Worm (Caenorhabditis elegans) whole organism, young adult: ENCODE data around the gene rab-7.

Experiments
- B0019.2 ChIP-seq: fragments of 200-800 bp; sonication (Bioruptor generic); conservative IDR thresholded peaks from 2 replicates; pipeline ENCODE4 v1.3.6; 2022; ENCODE audit warnings: missing genetic modification reagents, missing genetic modification characterization, missing compliant biosample characterization
- B0336.3 ChIP-seq: fragments of 200-800 bp; sonication (Bioruptor generic); IDR thresholded peaks from 2 replicates; pipeline ENCODE4 v1.3.6; 2022; ENCODE audit warnings: missing genetic modification characterization, missing compliant biosample characterization
- C17E4.6 ChIP-seq: fragments of 200-800 bp; sonication (Bioruptor generic); IDR thresholded peaks from 2 replicates; pipeline ENCODE4 v1.3.6; 2022; ENCODE audit warnings: missing genetic modification reagents, missing genetic modification characterization, missing compliant biosample characterization
- F10E7.11 ChIP-seq: sonication (generic microtip); optimal IDR thresholded peaks from 2 replicates; lab custom pipeline; 2017; ENCODE audit warnings: mild to moderate bottlenecking, missing genetic modification characterization, moderate library complexity, missing compliant biosample characterization
- F23B12.7 ChIP-seq: sonication (generic microtip); optimal IDR thresholded peaks from 2 replicates; lab custom pipeline; 2017; ENCODE audit warnings: missing genetic modification characterization, mild to moderate bottlenecking, missing compliant biosample characterization, antibody characterized with exemption, moderate library complexity; ENCODE audit not compliant: insufficient read depth
- F37B4.10 ChIP-seq: fragments of 200-800 bp; sonication (Bioruptor generic); IDR thresholded peaks from 2 replicates; pipeline ENCODE4 v1.3.6; 2022; ENCODE audit warnings: missing genetic modification characterization, missing compliant biosample characterization
- F39B2.1 ChIP-seq: fragments of 200-800 bp; sonication (Bioruptor generic); IDR thresholded peaks from 2 replicates; pipeline ENCODE4 v1.3.6; 2022; ENCODE audit warnings: missing genetic modification reagents, missing genetic modification characterization, missing compliant biosample characterization
- F52B5.7 ChIP-seq: sonication (generic microtip); optimal IDR thresholded peaks from 2 replicates; lab custom pipeline; 2016; ENCODE audit warnings: mild to moderate bottlenecking, missing genetic modification characterization, missing compliant biosample characterization
- K12H6.12 ChIP-seq: fragments of 200-800 bp; sonication (Bioruptor generic); optimal IDR thresholded peaks from 2 replicates; lab custom pipeline; 2018; ENCODE audit warnings: mild to moderate bottlenecking, missing genetic modification characterization, missing compliant biosample characterization
- T07F8.4 ChIP-seq: sonication (generic microtip); optimal IDR thresholded peaks from 2 replicates; lab custom pipeline; 2016; ENCODE audit warnings: mild to moderate bottlenecking, missing genetic modification characterization, moderate library complexity, missing compliant biosample characterization
- T26A5.8 ChIP-seq: sonication (generic microtip); optimal IDR thresholded peaks from 2 replicates; lab custom pipeline; 2016; ENCODE audit warnings: missing genetic modification characterization, missing compliant biosample characterization
- akir-1 ChIP-seq: fragments of 200-800 bp; sonication (Bioruptor generic); optimal IDR thresholded peaks from 2 replicates; lab custom pipeline; 2018; ENCODE audit warnings: mild to moderate bottlenecking, missing genetic modification characterization, moderate library complexity, missing compliant biosample characterization
- ama-1 ChIP-seq, 3 experiments: fragments of 150-350 bp in 1 of 3; sonication (generic microtip) in 2 of 3; optimal IDR thresholded peaks; 2 replicates each; lab custom pipeline; 2014 to 2018; ENCODE audit warnings: missing biosample characterization in 2 of 3, missing genetic modification characterization in 2 of 3, missing genetic modification reagents in 2 of 3
- athp-1 ChIP-seq: sonication (generic microtip); optimal IDR thresholded peaks from 2 replicates; lab custom pipeline; 2017; ENCODE audit warnings: mild to moderate bottlenecking, missing genetic modification characterization, missing compliant biosample characterization
- bed-1 ChIP-seq: fragments of 200-800 bp; sonication (Bioruptor generic); IDR thresholded peaks from 2 replicates; pipeline ENCODE4 v1.3.6; 2022; ENCODE audit warnings: missing genetic modification reagents, missing genetic modification characterization, missing compliant biosample characterization
- dox-1 ChIP-seq: fragments of 200-800 bp; sonication (Bioruptor generic); IDR thresholded peaks from 2 replicates; pipeline ENCODE4 v1.3.6; 2022; ENCODE audit warnings: missing genetic modification reagents, missing genetic modification characterization, missing compliant biosample characterization
- ets-4 ChIP-seq: fragments of 200-800 bp; sonication (Bioruptor generic); optimal IDR thresholded peaks from 2 replicates; lab custom pipeline; 2018; ENCODE audit warnings: mild to moderate bottlenecking, missing genetic modification characterization, missing compliant biosample characterization
- fkh-3 ChIP-seq: sonication (generic microtip); optimal IDR thresholded peaks from 2 replicates; lab custom pipeline; 2016; ENCODE audit warnings: mild to moderate bottlenecking, missing genetic modification characterization, missing compliant biosample characterization
- hlh-12 ChIP-seq: sonication (generic microtip); optimal IDR thresholded peaks from 2 replicates; lab custom pipeline; 2016; ENCODE audit warnings: missing genetic modification characterization, missing compliant biosample characterization
- hlh-26 ChIP-seq: fragments of 200-800 bp; sonication (Bioruptor generic); conservative IDR thresholded peaks from 2 replicates; pipeline ENCODE4 v1.3.6; 2022; ENCODE audit warnings: missing genetic modification reagents, missing genetic modification characterization, missing compliant biosample characterization
- hmg-1.2 ChIP-seq: fragments of 200-800 bp; sonication (Bioruptor generic); IDR thresholded peaks from 2 replicates; pipeline ENCODE4 v1.3.6; 2022; ENCODE audit warnings: missing genetic modification reagents, missing genetic modification characterization, missing compliant biosample characterization
- hmg-20 ChIP-seq: fragments of 200-800 bp; sonication (Bioruptor generic); IDR thresholded peaks from 2 replicates; pipeline ENCODE4 v1.3.6; 2022; ENCODE audit warnings: missing genetic modification reagents, missing genetic modification characterization, missing compliant biosample characterization
- hrde-1 ChIP-seq: sonication (generic microtip); optimal IDR thresholded peaks from 2 replicates; lab custom pipeline; 2016; ENCODE audit warnings: missing genetic modification characterization, mild to moderate bottlenecking, missing compliant biosample characterization, moderate library complexity, missing genotype, missing genetic modification reagents, borderline replicate concordance
- hsf-1 ChIP-seq: fragments of 200-800 bp; sonication (Bioruptor generic); IDR thresholded peaks from 2 replicates; pipeline ENCODE4 v1.3.6; 2022; ENCODE audit warnings: missing genetic modification reagents, missing genetic modification characterization, missing compliant biosample characterization
- let-526 ChIP-seq: fragments of 200-800 bp; sonication (Bioruptor generic); IDR thresholded peaks from 2 replicates; pipeline ENCODE4 v1.3.6; 2022; ENCODE audit warnings: missing genetic modification reagents, missing genetic modification characterization, missing compliant biosample characterization
- lsl-1 ChIP-seq: fragments of 200-800 bp; sonication (Bioruptor generic); optimal IDR thresholded peaks from 2 replicates; lab custom pipeline; 2018; ENCODE audit warnings: mild to moderate bottlenecking, missing genetic modification characterization, moderate library complexity, missing compliant biosample characterization
- madf-10 ChIP-seq: sonication (generic microtip); optimal IDR thresholded peaks from 2 replicates; lab custom pipeline; 2016; ENCODE audit warnings: mild to moderate bottlenecking, missing genetic modification characterization, missing compliant biosample characterization
- madf-6 ChIP-seq: fragments of 200-800 bp; sonication (Bioruptor generic); IDR thresholded peaks from 2 replicates; pipeline ENCODE4 v1.3.6; 2022; ENCODE audit warnings: missing genetic modification reagents, missing genetic modification characterization, missing compliant biosample characterization
- madf-8 ChIP-seq: fragments of 200-800 bp; sonication (Bioruptor generic); conservative IDR thresholded peaks from 2 replicates; pipeline ENCODE4 v1.3.6; 2022; ENCODE audit warnings: missing genetic modification reagents, missing genetic modification characterization, missing compliant biosample characterization
- mel-28 ChIP-seq: sonication (generic microtip); optimal IDR thresholded peaks from 2 replicates; lab custom pipeline; 2016; ENCODE audit warnings: borderline replicate concordance, mild to moderate bottlenecking, missing genetic modification characterization, missing compliant biosample characterization
- nfya-2 ChIP-seq: fragments of 200-800 bp; sonication (Bioruptor generic); IDR thresholded peaks from 2 replicates; pipeline ENCODE4 v1.3.6; 2022; ENCODE audit warnings: missing genetic modification reagents, missing genetic modification characterization, missing compliant biosample characterization
- nfyb-1 ChIP-seq: fragments of 200-800 bp; sonication (Bioruptor generic); IDR thresholded peaks from 2 replicates; pipeline ENCODE4 v1.3.6; 2022; ENCODE audit warnings: missing genetic modification reagents, missing genetic modification characterization, missing compliant biosample characterization
- nhr-120 ChIP-seq: fragments of 200-800 bp; sonication (Bioruptor generic); IDR thresholded peaks from 2 replicates; pipeline ENCODE4 v1.3.6; 2022; ENCODE audit warnings: missing genetic modification characterization, missing compliant biosample characterization
- nhr-80 ChIP-seq: sonication (generic microtip); optimal IDR thresholded peaks from 2 replicates; lab custom pipeline; 2016; ENCODE audit warnings: missing genetic modification characterization, missing compliant biosample characterization
- nhr-90 ChIP-seq: sonication (generic microtip); optimal IDR thresholded peaks from 2 replicates; lab custom pipeline; 2016; ENCODE audit warnings: missing genotype, mild to moderate bottlenecking, missing genetic modification characterization, missing compliant biosample characterization
- snpc-1.1 ChIP-seq: sonication (generic microtip); optimal IDR thresholded peaks from 2 replicates; lab custom pipeline; 2017; ENCODE audit warnings: missing genetic modification characterization, mild to moderate bottlenecking, missing compliant biosample characterization, antibody characterized with exemption, moderate library complexity, missing genotype, missing genetic modification reagents; ENCODE audit not compliant: insufficient read depth
- snpc-1.3 ChIP-seq: sonication (generic microtip); optimal IDR thresholded peaks from 2 replicates; lab custom pipeline; 2017; ENCODE audit warnings: missing genetic modification characterization, mild to moderate bottlenecking, missing compliant biosample characterization, antibody characterized with exemption, moderate library complexity, missing genotype, missing genetic modification reagents; ENCODE audit not compliant: insufficient read depth
- somi-1 ChIP-seq: fragments of 200-800 bp; sonication (Bioruptor generic); optimal IDR thresholded peaks from 2 replicates; lab custom pipeline; 2018; ENCODE audit warnings: mild to moderate bottlenecking, missing genetic modification characterization, missing compliant biosample characterization
- tbx-9 ChIP-seq: sonication (generic microtip); optimal IDR thresholded peaks from 2 replicates; lab custom pipeline; 2016; ENCODE audit warnings: borderline replicate concordance, missing genetic modification characterization, inconsistent platforms, missing compliant biosample characterization
- tlf-1 ChIP-seq: fragments of 200-800 bp; sonication (Bioruptor generic); optimal IDR thresholded peaks from 2 replicates; lab custom pipeline; 2018; ENCODE audit warnings: mild to moderate bottlenecking, missing genetic modification characterization, missing compliant biosample characterization
- zfh-2 ChIP-seq: fragments of 200-800 bp; sonication (Bioruptor generic); conservative IDR thresholded peaks from 2 replicates; pipeline ENCODE4 v1.3.6; 2022; ENCODE audit warnings: missing genetic modification reagents, missing genetic modification characterization, missing compliant biosample characterization

rab-7 gene

ce11 chrII:11923620-11924298, 43.0 kb downstream of the rab-7 start:
- TF ChIP-seq athp-1 (no peak), madf-8 (GFP tag; lab: Robert Waterston, UW) (no peak), hmg-1.2 (GFP tag; lab: Robert Waterston, UW) (peak; percentile 83), F23B12.7 (tag; lab: Kevin White, UChicago) (no peak), T26A5.8 (no peak), hsf-1 (GFP tag; lab: Robert Waterston, UW) (0 out of 2 replicates have a peak, but pooled peaks have one; percentile 37)

- 0 out of 2 replicates have a peak, but pooled peaks have one; percentile 10 for TF ChIP-seq let-526 (GFP tag; lab: Robert Waterston, UW)
- TF ChIP-seq C17E4.6 = no peak
Measured at ce11 chrII:11922757-11923538, 43.8 kb downstream of the rab-7 start.

- TF ChIP-seq zfh-2 (GFP tag; lab: Robert Waterston, UW) (no peak), hlh-26 (GFP tag; lab: Robert Waterston, UW) (no peak), T07F8.4 (tag; lab: Kevin White, UChicago) (peak; percentile 43), ets-4 (GFP tag; lab: Kevin White, UChicago) (no peak), tbx-9 (peak; percentile 83), snpc-1.3 (tag; lab: Kevin White, UChicago) (peak; percentile 90), ama-1 (optimal IDR thresholded peaks at IDR 0.05; lab: Kevin White, UChicago) (no peak), ama-1 (GFP tag; optimal IDR thresholded peaks at IDR 0.05; lab: Kevin White, UChicago) (peak; percentile 7 to 93), F37B4.10 (GFP tag; lab: Robert Waterston, UW) (no peak), bed-1 (GFP tag; lab: Robert Waterston, UW) (0 out of 2 replicates have a peak, but pooled peaks have one; percentile 54), lsl-1 (GFP tag; lab: Kevin White, UChicago) (peak; percentile 61), hrde-1 (tag; lab: Kevin White, UChicago) (peak; percentile 97), madf-8 (GFP tag; lab: Robert Waterston, UW) (no peak; the same call in 1 of the 2 replicates), mel-28 (no peak), hmg-1.2 (GFP tag; lab: Robert Waterston, UW) (peak; percentile 51), athp-1 (peak; percentile 91), tlf-1 (GFP tag; lab: Kevin White, UChicago) (peak; percentile 82), madf-6 (GFP tag; lab: Robert Waterston, UW) (peak; percentile 90), dox-1 (GFP tag; lab: Robert Waterston, UW) (peak; percentile 38; the same call in 1 of the 2 replicates), F10E7.11 (tag; lab: Kevin White, UChicago) (peak; percentile 78), nfya-2 (GFP tag; lab: Robert Waterston, UW) (no peak), nhr-120 (GFP tag; lab: Robert Waterston, UW) (no peak), B0019.2 (GFP tag; lab: Robert Waterston, UW) (peak; percentile 46), nfyb-1 (GFP tag; lab: Robert Waterston, UW) (peak; percentile 61; the same call in 1 of the 2 replicates), nhr-80 (tag; lab: Kevin White, UChicago) (no peak), nhr-90 (tag; lab: Kevin White, UChicago) (peak; percentile 11), somi-1 (no peak), hmg-20 (GFP tag; lab: Robert Waterston, UW) (peak; percentile 57; the same call in 1 of the 2 replicates), K12H6.12 (tag; lab: Kevin White, UChicago) (no peak), F39B2.1 (GFP tag; lab: Robert Waterston, UW) (peak; percentile 93), snpc-1.1 (tag; lab: Kevin White, UChicago) (peak; percentile 53), akir-1 (no peak), hlh-12 (tag; lab: Kevin White, UChicago) (no peak), madf-10 (tag; lab: Kevin White, UChicago) (no peak), F52B5.7 (tag; lab: Kevin White, UChicago) (no peak), B0336.3 (GFP tag; lab: Robert Waterston, UW) (peak; percentile 95), fkh-3 (no peak)
Measured at ce11 chrII:11917530-11917952, 49.2 kb downstream of the rab-7 start.
